Fruit fly (Drosophila melanogaster): ENCODE data around the gene CG42521.
A peak's percentile ranks its signal among the peaks of the same experiment; 100 is the strongest.

The CG42521 gene

dm6 chr3L:10630885-10631359, 7.5 kb upstream of the CG42521 start, which contains the start of the genes CG42535, CG34001 and hay (continued):
- TF ChIP-seq z (GFP tag; IDR thresholded peaks at IDR 0.05) (no peak), CG6689 (GFP tag; IDR thresholded peaks at IDR 0.05) (no peak), D (optimal IDR thresholded peaks at IDR 0.05) (peak; percentile 29), D (GFP tag; optimal IDR thresholded peaks at IDR 0.05) (no peak), CG3407 (GFP tag; optimal IDR thresholded peaks at IDR 0.05) (no peak), CG12769 (tag; optimal IDR thresholded peaks at IDR 0.05) (no peak), prd (optimal IDR thresholded peaks at IDR 0.05) (no peak), prd (GFP tag; IDR thresholded peaks at IDR 0.05) (no peak), bowl (GFP tag; IDR thresholded peaks at IDR 0.05) (no peak), fd102C (GFP tag; optimal IDR thresholded peaks at IDR 0.05) (no peak), CG2199 (GFP tag; IDR thresholded peaks at IDR 0.05) (no peak), Dref (GFP tag; IDR thresholded peaks at IDR 0.05) (peak; percentile 77), inv (GFP tag; IDR thresholded peaks at IDR 0.05; ENCODE audit: partially characterized antibody) (no peak), cwo (GFP tag; optimal IDR thresholded peaks at IDR 0.05) (no peak), nom (GFP tag; optimal IDR thresholded peaks at IDR 0.05) (no peak), row (GFP tag; IDR thresholded peaks at IDR 0.05) (no peak), E2f1 (GFP tag; IDR thresholded peaks at IDR 0.05) (no peak), Stat92E (GFP tag; optimal IDR thresholded peaks at IDR 0.05) (peak in 1 of 3 experiments; percentile 6), CG15601 (tag; optimal IDR thresholded peaks at IDR 0.05) (peak; percentile 12), Hey (tag; optimal IDR thresholded peaks at IDR 0.05) (no peak), Ets97D (GFP tag; optimal IDR thresholded peaks at IDR 0.05) (peak; percentile 54), Elba2 (GFP tag; optimal IDR thresholded peaks at IDR 0.05) (no peak), Atf3 (GFP tag; optimal IDR thresholded peaks at IDR 0.05) (no peak), tio (GFP tag; optimal IDR thresholded peaks at IDR 0.05) (no peak), CG6813 (GFP tag; optimal IDR thresholded peaks at IDR 0.05) (no peak), CG12391 (tag; optimal IDR thresholded peaks at IDR 0.05) (peak; percentile 7), BEAF-32 (GFP tag; optimal IDR thresholded peaks at IDR 0.05) (peak; percentile 51), ftz-f1 (GFP tag; optimal IDR thresholded peaks at IDR 0.05) (no peak), grn (GFP tag; optimal IDR thresholded peaks at IDR 0.05) (no peak), caup (GFP tag; optimal IDR thresholded peaks at IDR 0.05; ENCODE audit: severe bottlenecking) (no peak), CG4820 (GFP tag; optimal IDR thresholded peaks at IDR 0.05) (no peak), CG7928 (GFP tag; optimal IDR thresholded peaks at IDR 0.05) (no peak), CG4617 (GFP tag; optimal IDR thresholded peaks at IDR 0.05; ENCODE audit: borderline replicate concordance) (peak; percentile 58), dpn (GFP tag; optimal IDR thresholded peaks at IDR 0.05) (no peak), CG8290 (GFP tag; optimal IDR thresholded peaks at IDR 0.05) (no peak), CG8290 (tag; optimal IDR thresholded peaks at IDR 0.05) (no peak), HmgD (GFP tag; optimal IDR thresholded peaks at IDR 0.05) (no peak), Hand (GFP tag; optimal IDR thresholded peaks at IDR 0.05) (no peak), CG15269 (tag; optimal IDR thresholded peaks at IDR 0.05) (no peak), slou (GFP tag; optimal IDR thresholded peaks at IDR 0.05) (no peak), CHES-1-like (GFP tag; optimal IDR thresholded peaks at IDR 0.05) (peak; percentile 57), CG13424 (tag; optimal IDR thresholded peaks at IDR 0.05) (no peak), lola (GFP tag; optimal IDR thresholded peaks at IDR 0.05) (no peak), eve (GFP tag; optimal IDR thresholded peaks at IDR 0.05) (no peak), CG17186 (GFP tag; optimal IDR thresholded peaks at IDR 0.05) (peak; percentile 55), Neu2 (GFP tag; optimal IDR thresholded peaks at IDR 0.05; ENCODE audit: borderline replicate concordance) (no peak), CG1529 (GFP tag; optimal IDR thresholded peaks at IDR 0.05) (no peak), hth (optimal IDR thresholded peaks at IDR 0.05) (no peak), CoRest (tag; optimal IDR thresholded peaks at IDR 0.05) (peak; percentile 38), Ssrp (tag; optimal IDR thresholded peaks at IDR 0.05) (no peak), CG9817 (tag; optimal IDR thresholded peaks at IDR 0.05) (no peak)
